Worm (Caenorhabditis elegans) whole organism, L1 larva: ENCODE data around the gene ftr-1.

ENCODE experiments used
- lsy-2 ChIP-seq, 2 experiments: fragments of 150-350 bp; optimal IDR thresholded peaks; 2 replicates each; lab custom pipeline; 2014; ENCODE audit warnings: missing biosample characterization in 2 of 2, missing genetic modification characterization in 2 of 2
- skn-1 ChIP-seq: fragments of 150-350 bp; optimal IDR thresholded peaks from 2 replicates; lab custom pipeline; 2014; ENCODE audit warnings: missing biosample characterization, missing genetic modification characterization

DNA sequence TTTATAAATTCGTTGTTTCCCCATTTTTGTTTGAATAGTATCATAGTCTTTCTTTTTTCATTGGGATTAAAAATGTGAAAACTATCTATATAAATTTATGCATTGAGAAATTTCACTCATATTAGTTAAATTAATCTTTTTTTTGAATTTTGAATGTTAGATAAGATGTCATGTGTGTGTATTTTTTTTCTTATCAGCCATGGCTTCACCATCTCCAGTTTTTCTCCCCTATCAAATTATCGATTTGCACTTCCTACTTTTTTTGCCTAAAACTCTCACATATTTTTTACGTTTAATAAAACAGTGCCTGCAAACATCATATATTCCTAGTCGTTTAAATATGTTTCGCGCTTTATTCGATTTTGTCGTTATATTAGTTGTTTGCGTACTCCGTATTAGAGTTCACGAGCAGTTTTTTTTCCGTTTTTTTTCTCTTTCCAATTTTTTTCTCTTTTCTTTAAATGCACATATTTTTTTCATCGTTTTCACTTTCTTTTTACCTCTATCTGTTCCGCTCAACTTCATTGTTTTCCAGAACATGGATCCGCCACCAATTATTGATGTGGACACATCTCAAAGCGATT, 49.0 kb upstream of the ftr-1 start, which contains the start of gene Y113G7A.13:
- TF ChIP-seq skn-1 (tag; lab: Kevin White, UChicago) (no peak), lsy-2 (tag; optimal IDR thresholded peaks at IDR 0.05; lab: Kevin White, UChicago) (no peak)
